Worm (Caenorhabditis elegans) whole organism, L3 larva: ENCODE data around the gene F35F10.5.

Experiments used
- aly-2 ChIP-seq: fragments of 150-350 bp; optimal IDR thresholded peaks from 2 replicates; lab custom pipeline; 2014; ENCODE audit warnings: missing biosample characterization, missing genetic modification characterization
- ceh-28 ChIP-seq: fragments of 150-350 bp; optimal IDR thresholded peaks from 2 replicates; lab custom pipeline; 2014; ENCODE audit warnings: missing biosample characterization, missing genetic modification reagents, missing genetic modification characterization
- ceh-82 ChIP-seq: fragments of 150-350 bp; optimal IDR thresholded peaks from 2 replicates; lab custom pipeline; 2014; ENCODE audit warnings: missing biosample characterization, missing genetic modification characterization
- ceh-9 ChIP-seq: sonication (generic microtip); optimal IDR thresholded peaks from 2 replicates; lab custom pipeline; 2018; ENCODE audit warnings: missing biosample characterization, missing genetic modification characterization
- daf-12 ChIP-seq: fragments of 150-350 bp; optimal IDR thresholded peaks from 2 replicates; lab custom pipeline; 2014; ENCODE audit warnings: missing biosample characterization, missing genetic modification reagents, missing genetic modification characterization
- egl-27 ChIP-seq: sonication (generic microtip); optimal IDR thresholded peaks from 4 replicates; lab custom pipeline; 2017; ENCODE audit warnings: missing biosample characterization, missing genetic modification reagents, missing genetic modification characterization
- egl-5 ChIP-seq: fragments of 150-350 bp; optimal IDR thresholded peaks from 2 replicates; lab custom pipeline; 2017; ENCODE audit warnings: missing biosample characterization, missing genetic modification reagents, missing genetic modification characterization, inconsistent platforms
- elt-2 ChIP-seq: sonication (generic microtip); optimal IDR thresholded peaks from 2 replicates; lab custom pipeline; 2016; ENCODE audit warnings: missing genetic modification reagents, mild to moderate bottlenecking, missing genetic modification characterization, missing compliant biosample characterization
- elt-3 ChIP-seq, 3 experiments: fragments of 150-350 bp in 1 of 3; sonication (generic microtip) in 2 of 3; optimal IDR thresholded peaks; 2 replicates in 2 of 3; 4 replicates in 1 of 3; lab custom pipeline; 2014 to 2017; ENCODE audit warnings: missing biosample characterization in 3 of 3, missing genetic modification characterization in 3 of 3
- eor-1 ChIP-seq, 2 experiments: fragments of 150-350 bp; optimal IDR thresholded peaks; 2 replicates each; lab custom pipeline; 2014 to 2018; ENCODE audit warnings: missing biosample characterization in 2 of 2, missing genetic modification characterization in 2 of 2
- fkh-2 ChIP-seq: fragments of 150-350 bp; optimal IDR thresholded peaks from 2 replicates; lab custom pipeline; 2014; ENCODE audit warnings: missing biosample characterization, missing genetic modification reagents, missing genetic modification characterization
- fos-1 ChIP-seq: fragments of 150-350 bp; optimal IDR thresholded peaks from 2 replicates; lab custom pipeline; 2014; ENCODE audit warnings: missing biosample characterization, missing genetic modification characterization
- hmg-11 ChIP-seq: sonication (generic microtip); optimal IDR thresholded peaks from 2 replicates; lab custom pipeline; 2016; ENCODE audit warnings: missing genetic modification characterization, missing compliant biosample characterization
- jun-1 ChIP-seq: fragments of 150-350 bp; optimal IDR thresholded peaks from 2 replicates; lab custom pipeline; 2014; ENCODE audit warnings: missing biosample characterization, missing genetic modification reagents, missing genetic modification characterization
- lin-15B ChIP-seq: fragments of 150-350 bp; optimal IDR thresholded peaks from 2 replicates; lab custom pipeline; 2014; ENCODE audit warnings: missing biosample characterization, missing genetic modification characterization
- lin-39 ChIP-seq: fragments of 150-350 bp; optimal IDR thresholded peaks from 2 replicates; lab custom pipeline; 2018; ENCODE audit warnings: missing biosample characterization, missing genetic modification reagents, missing genetic modification characterization
- lsy-12 ChIP-seq: sonication (generic microtip); optimal IDR thresholded peaks from 2 replicates; lab custom pipeline; 2016; ENCODE audit warnings: mild to moderate bottlenecking, missing genetic modification characterization, missing compliant biosample characterization
- mdl-1 ChIP-seq: fragments of 150-350 bp; optimal IDR thresholded peaks from 2 replicates; lab custom pipeline; 2014; ENCODE audit warnings: missing biosample characterization, missing genetic modification characterization
- mml-1 ChIP-seq: fragments of 150-350 bp; sonication (generic microtip); optimal IDR thresholded peaks from 3 replicates; lab custom pipeline; 2014; ENCODE audit warnings: missing biosample characterization, missing genetic modification characterization
- nfya-1 ChIP-seq: sonication (generic microtip); optimal IDR thresholded peaks from 2 replicates; lab custom pipeline; 2017; ENCODE audit warnings: missing genetic modification characterization, mild to moderate bottlenecking, missing compliant biosample characterization, antibody characterized with exemption, moderate library complexity; ENCODE audit not compliant: insufficient read depth
- nhr-11 ChIP-seq: fragments of 150-350 bp; optimal IDR thresholded peaks from 2 replicates; lab custom pipeline; 2014; ENCODE audit warnings: missing biosample characterization, missing genetic modification characterization
- nhr-12 ChIP-seq: fragments of 150-350 bp; optimal IDR thresholded peaks from 2 replicates; lab custom pipeline; 2014; ENCODE audit warnings: missing biosample characterization, missing genetic modification characterization
- nhr-23 ChIP-seq: fragments of 150-350 bp; optimal IDR thresholded peaks from 2 replicates; lab custom pipeline; 2014; ENCODE audit warnings: missing biosample characterization, missing genetic modification reagents, missing genetic modification characterization
- nhr-237 ChIP-seq: fragments of 150-350 bp; optimal IDR thresholded peaks from 2 replicates; lab custom pipeline; 2014; ENCODE audit warnings: missing biosample characterization, missing genetic modification characterization
- nhr-25 ChIP-seq: sonication (generic microtip); optimal IDR thresholded peaks from 2 replicates; lab custom pipeline; 2017; ENCODE audit warnings: missing biosample characterization, missing genetic modification characterization
- nhr-28 ChIP-seq: fragments of 150-350 bp; optimal IDR thresholded peaks from 2 replicates; lab custom pipeline; 2014; ENCODE audit warnings: missing biosample characterization, missing genetic modification characterization
- nhr-43 ChIP-seq: sonication (generic microtip); optimal IDR thresholded peaks from 2 replicates; lab custom pipeline; 2016; ENCODE audit warnings: mild to moderate bottlenecking, missing genetic modification characterization, missing compliant biosample characterization; ENCODE audit not compliant: poor library complexity, severe bottlenecking
- nhr-67 ChIP-seq: fragments of 150-350 bp; optimal IDR thresholded peaks from 2 replicates; lab custom pipeline; 2014; ENCODE audit warnings: missing biosample characterization, missing genetic modification characterization
- pha-4 ChIP-seq: fragments of 150-350 bp; optimal IDR thresholded peaks from 2 replicates; lab custom pipeline; 2014; ENCODE audit warnings: missing biosample characterization, missing genetic modification reagents, missing genetic modification characterization
- pqm-1 ChIP-seq: fragments of 150-350 bp; optimal IDR thresholded peaks from 2 replicates; lab custom pipeline; 2017; ENCODE audit warnings: missing biosample characterization, missing genetic modification characterization, inconsistent platforms
- sea-2 ChIP-seq: fragments of 150-350 bp; sonication (generic microtip); optimal IDR thresholded peaks from 4 replicates; lab custom pipeline; 2014; ENCODE audit warnings: missing biosample characterization, missing genetic modification reagents, missing genetic modification characterization
- skn-1 ChIP-seq: fragments of 150-350 bp; optimal IDR thresholded peaks from 2 replicates; lab custom pipeline; 2014; ENCODE audit warnings: missing biosample characterization, missing genetic modification characterization
- snpc-4 ChIP-seq: fragments of 150-350 bp; optimal IDR thresholded peaks from 2 replicates; lab custom pipeline; 2014; ENCODE audit warnings: missing biosample characterization, missing genetic modification characterization
- unc-39 ChIP-seq: sonication (generic microtip); optimal IDR thresholded peaks from 4 replicates; lab custom pipeline; 2017; ENCODE audit warnings: missing biosample characterization, missing genetic modification characterization
- zag-1 ChIP-seq: fragments of 150-350 bp; optimal IDR thresholded peaks from 2 replicates; lab custom pipeline; 2014; ENCODE audit warnings: missing biosample characterization, missing genetic modification characterization
- ztf-11 ChIP-seq: fragments of 150-350 bp; optimal IDR thresholded peaks from 2 replicates; lab custom pipeline; 2014; ENCODE audit warnings: missing biosample characterization, missing genetic modification characterization
- ztf-4 ChIP-seq: fragments of 150-350 bp; optimal IDR thresholded peaks from 2 replicates; lab custom pipeline; 2014; ENCODE audit warnings: missing biosample characterization, missing genetic modification characterization

F35F10.5 gene

ce11 chrV:3295368-3295767 is 10.6 kb downstream of the F35F10.5 start:
- TF ChIP-seq nhr-25 (tag; lab: Kevin White, UChicago): no peak
- TF ChIP-seq pha-4 (tag; lab: Kevin White, UChicago): no peak
- TF ChIP-seq mdl-1: no peak
- no peak for TF ChIP-seq ztf-11
- TF ChIP-seq zag-1 (tag; lab: Kevin White, UChicago): no peak
- TF ChIP-seq unc-39 (tag; lab: Kevin White, UChicago): no peak
- TF ChIP-seq jun-1 (tag; lab: Kevin White, UChicago): no peak
- TF ChIP-seq aly-2: no peak
- no peak for TF ChIP-seq nhr-12
- TF ChIP-seq skn-1 (tag; lab: Kevin White, UChicago): no peak
- TF ChIP-seq eor-1 (tag; optimal IDR thresholded peaks at IDR 0.05; lab: Kevin White, UChicago): no peak
- TF ChIP-seq snpc-4 (tag; lab: Kevin White, UChicago): no peak
- no peak for TF ChIP-seq fkh-2
- no peak for TF ChIP-seq pqm-1 (tag; lab: Kevin White, UChicago)
- no peak for TF ChIP-seq lin-15B (tag; lab: Kevin White, UChicago)
- TF ChIP-seq egl-5 (tag; lab: Kevin White, UChicago): no peak
- TF ChIP-seq lsy-12: no peak
- no peak for TF ChIP-seq nhr-28 (tag; lab: Kevin White, UChicago)
- TF ChIP-seq nhr-237: no peak

- TF ChIP-seq elt-3 (tag; optimal IDR thresholded peaks at IDR 0.05; lab: Kevin White, UChicago) (no peak), hmg-11 (tag; lab: Kevin White, UChicago) (no peak), pha-4 (tag; lab: Kevin White, UChicago) (no peak), nhr-25 (tag; lab: Kevin White, UChicago) (no peak), jun-1 (tag; lab: Kevin White, UChicago) (no peak), lin-39 (tag; lab: Kevin White, UChicago) (no peak), ceh-28 (no peak), nhr-237 (no peak)
These were observed 13.0 kb downstream of the F35F10.5 start, which contains the start of gene srx-122 for ce11 chrV:3297764-3298163. Gene srx-122 (minus strand): TSS chrV:3297864.

ce11 chrV:3299437-3299836 is 14.7 kb downstream of the F35F10.5 start:
- TF ChIP-seq lin-39 (tag; lab: Kevin White, UChicago) (no peak), egl-27 (tag; lab: Kevin White, UChicago) (no peak), ceh-9 (tag; lab: Kevin White, UChicago) (no peak), nfya-1 (tag; lab: Kevin White, UChicago) (no peak), nhr-28 (tag; lab: Kevin White, UChicago) (no peak), fos-1 (tag; lab: Kevin White, UChicago) (no peak), nhr-237 (no peak), zag-1 (tag; lab: Kevin White, UChicago) (no peak), ztf-4 (no peak), lin-15B (tag; lab: Kevin White, UChicago) (no peak), elt-3 (tag; optimal IDR thresholded peaks at IDR 0.05; lab: Kevin White, UChicago) (no peak)
- TF ChIP-seq, all 47 proteins: peak for 0

- TF ChIP-seq mdl-1: no peak
- no peak for TF ChIP-seq ceh-28
- TF ChIP-seq mml-1 (tag; lab: Kevin White, UChicago): no peak
- no peak for TF ChIP-seq nhr-43 (tag; lab: Kevin White, UChicago)
- no peak for TF ChIP-seq nhr-11 (tag; lab: Kevin White, UChicago)
- TF ChIP-seq eor-1 (tag; optimal IDR thresholded peaks at IDR 0.05; lab: Kevin White, UChicago): no peak
- TF ChIP-seq lin-39 (tag; lab: Kevin White, UChicago): no peak
- TF ChIP-seq nhr-67 (tag; lab: Kevin White, UChicago): no peak
- no peak for TF ChIP-seq ceh-82 (tag; lab: Kevin White, UChicago)
- TF ChIP-seq nhr-237: no peak
- TF ChIP-seq egl-5 (tag; lab: Kevin White, UChicago): no peak
- TF ChIP-seq nhr-12: no peak
- no peak for TF ChIP-seq snpc-4 (tag; lab: Kevin White, UChicago)
- no peak for TF ChIP-seq daf-12 (tag; lab: Kevin White, UChicago)
- no peak for TF ChIP-seq nhr-25 (tag; lab: Kevin White, UChicago)
- TF ChIP-seq elt-2 (tag; lab: Kevin White, UChicago): no peak
- TF ChIP-seq nhr-23 (tag; lab: Kevin White, UChicago): no peak
- TF ChIP-seq hmg-11 (tag; lab: Kevin White, UChicago): no peak
- no peak for TF ChIP-seq sea-2 (GFP tag; lab: Kevin White, UChicago)
These were observed 17.2 kb downstream of the F35F10.5 start, which contains the start of gene srbc-1 for ce11 chrV:3301898-3302297. Gene srbc-1 (minus strand): TSS chrV:3301998.
